Worm (Caenorhabditis elegans): ENCODE data around the gene F43H9.3.
A peak's percentile ranks its signal among the peaks of the same experiment; 100 is the strongest.

F43H9.3 gene

ce11 chrV:7977701-7978461, 46.9 kb downstream of the F43H9.3 start, which contains the start of gene let-413:
TSS of gene let-413 (minus strand) at chrV:7977776.
- no peak for TF ChIP-seq B0310.2 (tag; optimal IDR thresholded peaks at IDR 0.05)
- peak; percentile 21 for TF ChIP-seq aly-1 (tag; optimal IDR thresholded peaks at IDR 0.05)

Measured in whole organism, early embryonic.